Worm (Caenorhabditis elegans) whole organism, L2 larva: ENCODE measurements around the gene fbxa-176.
A peak's percentile ranks its signal among the peaks of the same experiment; 100 is the strongest.

Experiments
- F13H6.1 ChIP-seq: sonication (generic microtip); optimal IDR thresholded peaks from 2 replicates; lab custom pipeline; 2016; ENCODE audit warnings: missing genetic modification characterization, missing compliant biosample characterization
- Y55F3AM.14 ChIP-seq: fragments of 200-800 bp; sonication (Bioruptor generic); optimal IDR thresholded peaks from 2 replicates; lab custom pipeline; 2018; ENCODE audit warnings: mild to moderate bottlenecking, missing genetic modification characterization, missing compliant biosample characterization
- ZK546.5 ChIP-seq: sonication (generic microtip); optimal IDR thresholded peaks from 2 replicates; lab custom pipeline; 2017; ENCODE audit warnings: missing biosample characterization, missing genetic modification characterization
- alr-1 ChIP-seq: fragments of 150-350 bp; optimal IDR thresholded peaks from 2 replicates; lab custom pipeline; 2014; ENCODE audit warnings: missing biosample characterization, missing genetic modification characterization
- ceh-16 ChIP-seq: fragments of 150-350 bp; optimal IDR thresholded peaks from 2 replicates; lab custom pipeline; 2014; ENCODE audit warnings: missing biosample characterization, missing genetic modification characterization
- crh-2 ChIP-seq: sonication (generic microtip); optimal IDR thresholded peaks from 2 replicates; lab custom pipeline; 2017; ENCODE audit warnings: missing biosample characterization, missing genetic modification characterization
- dmd-4 ChIP-seq: sonication (generic microtip); optimal IDR thresholded peaks from 2 replicates; lab custom pipeline; 2017; ENCODE audit warnings: missing biosample characterization, missing genetic modification characterization
- fos-1 ChIP-seq: fragments of 150-350 bp; optimal IDR thresholded peaks from 2 replicates; lab custom pipeline; 2014; ENCODE audit warnings: missing biosample characterization, missing genetic modification characterization
- gmeb-1 ChIP-seq: fragments of 150-350 bp; optimal IDR thresholded peaks from 2 replicates; lab custom pipeline; 2014; ENCODE audit warnings: missing biosample characterization, missing genetic modification characterization
- lin-11 ChIP-seq: fragments of 150-350 bp; sonication (generic microtip); optimal IDR thresholded peaks from 2 replicates; lab custom pipeline; 2014; ENCODE audit warnings: missing biosample characterization, missing genetic modification characterization, inconsistent platforms, mixed read lengths
- lin-13 ChIP-seq: fragments of 150-350 bp; optimal IDR thresholded peaks from 2 replicates; lab custom pipeline; 2014; ENCODE audit warnings: missing biosample characterization, missing genetic modification reagents, missing genetic modification characterization
- mab-5 ChIP-seq: fragments of 150-350 bp; optimal IDR thresholded peaks from 2 replicates; lab custom pipeline; 2014; ENCODE audit warnings: missing biosample characterization, missing genetic modification characterization
- nhr-11 ChIP-seq: fragments of 150-350 bp; optimal IDR thresholded peaks from 2 replicates; lab custom pipeline; 2014; ENCODE audit warnings: missing biosample characterization, missing genetic modification characterization
- nhr-21 ChIP-seq: fragments of 150-350 bp; optimal IDR thresholded peaks from 2 replicates; lab custom pipeline; 2014; ENCODE audit warnings: missing biosample characterization, missing genetic modification characterization
- snpc-4 ChIP-seq: fragments of 150-350 bp; optimal IDR thresholded peaks from 2 replicates; lab custom pipeline; 2014; ENCODE audit warnings: missing biosample characterization, missing genetic modification characterization
- zag-1 ChIP-seq: fragments of 150-350 bp; optimal IDR thresholded peaks from 2 replicates; lab custom pipeline; 2014; ENCODE audit warnings: missing biosample characterization, missing genetic modification characterization
- ztf-1 ChIP-seq: fragments of 200-800 bp; sonication (Bioruptor generic); conservative IDR thresholded peaks from 2 replicates; pipeline ENCODE4 v1.3.6; 2022; ENCODE audit warnings: missing genetic modification characterization, missing compliant biosample characterization

The fbxa-176 gene

DNA sequence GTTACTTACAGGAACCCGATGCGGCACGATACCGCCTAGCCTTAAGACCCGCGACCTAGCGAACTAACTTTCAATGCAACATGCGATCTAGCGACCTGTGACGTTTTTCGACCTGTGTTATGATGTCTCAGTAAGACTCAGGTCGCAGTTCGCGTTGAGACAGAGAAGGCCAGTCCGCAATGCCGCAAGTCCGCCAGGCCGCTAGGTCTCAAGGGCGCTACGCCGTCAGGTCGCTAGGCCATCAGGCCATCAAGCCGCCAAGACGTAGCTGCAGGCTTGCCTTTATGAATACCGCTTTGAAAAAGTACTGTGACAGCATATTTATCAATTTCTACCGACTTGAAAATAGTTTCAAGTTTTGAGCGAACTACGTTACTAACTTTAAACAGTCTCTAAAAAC lies 46.2 kb downstream of the fbxa-176 start:
- TF ChIP-seq ceh-16 (tag; lab: Kevin White, UChicago), result no peak
- TF ChIP-seq alr-1 (tag; lab: Kevin White, UChicago), result no peak
- TF ChIP-seq dmd-4, result no peak
- TF ChIP-seq crh-2 (tag; lab: Kevin White, UChicago), result no peak
- no peak for TF ChIP-seq lin-13 (GFP tag; lab: Kevin White, UChicago)
- no peak for TF ChIP-seq ztf-1
- TF ChIP-seq nhr-11 (tag; lab: Kevin White, UChicago), result no peak
- TF ChIP-seq lin-11, result no peak
- no peak for TF ChIP-seq gmeb-1
- no peak for TF ChIP-seq fos-1
- TF ChIP-seq snpc-4 (tag; lab: Kevin White, UChicago), result no peak
- TF ChIP-seq Y55F3AM.14 (GFP tag; lab: Kevin White, UChicago), result no peak
- TF ChIP-seq F13H6.1, result no peak
- TF ChIP-seq nhr-21, result no peak

DNA sequence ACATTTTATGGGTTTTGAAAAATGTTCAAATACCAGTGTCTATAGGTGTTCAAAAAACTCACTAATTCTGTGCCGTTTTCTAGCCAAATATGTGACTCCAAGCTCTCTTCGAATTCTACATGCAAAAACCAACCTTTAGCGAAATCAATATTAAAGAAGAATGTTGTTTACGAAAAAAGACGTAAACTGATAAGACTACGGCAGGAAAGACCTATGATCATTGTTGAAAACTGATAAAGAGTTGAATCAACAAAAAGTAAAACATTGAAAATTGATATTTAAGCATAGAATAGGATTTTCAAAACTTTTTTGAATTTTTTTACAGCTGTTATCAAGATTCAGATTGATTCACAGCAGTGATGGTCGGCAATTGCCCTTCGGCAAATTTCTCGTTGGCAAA lies 49.3 kb downstream of the fbxa-176 start, which contains the start of gene Y6G8.2:
Gene Y6G8.2, minus strand, starts transcription at position 147 of the 400 bp plus-strand sequence.
- TF ChIP-seq gmeb-1 (no peak), mab-5 (tag; lab: Kevin White, UChicago) (no peak), ZK546.5 (tag; lab: Kevin White, UChicago) (no peak), alr-1 (tag; lab: Kevin White, UChicago) (no peak), dmd-4 (no peak), zag-1 (tag; lab: Kevin White, UChicago) (no peak), fos-1 (peak; percentile 60)
